Worm (Caenorhabditis elegans): ENCODE measurements around the gene C43F9.7.
A peak's percentile ranks its signal among the peaks of the same experiment; 100 is the strongest.

The C43F9.7 gene

DNA sequence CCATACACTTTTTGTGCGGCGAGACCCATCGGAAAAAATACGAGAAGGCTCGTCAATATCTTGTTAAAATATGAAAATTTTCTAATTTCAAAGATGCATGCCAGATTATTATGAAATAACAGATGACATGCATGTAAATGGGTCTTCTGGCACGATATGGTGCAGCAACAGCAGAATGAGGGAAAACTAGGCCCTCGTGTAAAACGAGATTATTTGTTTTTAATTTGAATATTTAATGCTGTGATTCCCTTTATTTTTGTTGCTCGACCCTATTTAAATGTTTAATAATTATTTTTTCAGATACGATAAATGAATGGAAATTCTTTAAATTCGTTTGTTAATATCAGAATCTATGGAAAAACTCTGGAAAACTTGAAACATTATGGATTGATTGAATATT is 31.9 kb downstream of the C43F9.7 start, which contains the start of gene him-8:
Gene him-8 (plus strand): TSS at position 301 of the 400 bp plus-strand sequence.
- TF ChIP-seq gei-8 (GFP tag; optimal IDR thresholded peaks at IDR 0.05): no peak
- TF ChIP-seq T26A8.4 (GFP tag; IDR thresholded peaks at IDR 0.05): no peak
- TF ChIP-seq daf-8 (GFP tag; IDR thresholded peaks at IDR 0.05): no peak
- no peak for TF ChIP-seq spr-1 (tag; optimal IDR thresholded peaks at IDR 0.05)
- TF ChIP-seq unc-62 (GFP tag; optimal IDR thresholded peaks at IDR 0.05 in 1 of 2): no peak
- TF ChIP-seq unc-62 (tag; optimal IDR thresholded peaks at IDR 0.05): no peak
- no peak for TF ChIP-seq nhr-48 (tag; optimal IDR thresholded peaks at IDR 0.05)
- TF ChIP-seq ZK546.5 (tag; optimal IDR thresholded peaks at IDR 0.05): no peak
- TF ChIP-seq nhr-25 (tag; optimal IDR thresholded peaks at IDR 0.05; ENCODE audit: borderline replicate concordance, insufficient read depth): no peak
- TF ChIP-seq F44E2.7 (GFP tag; IDR thresholded peaks at IDR 0.05): no peak
- no peak for TF ChIP-seq ceh-62 (tag; optimal IDR thresholded peaks at IDR 0.05)
- no peak for TF ChIP-seq lin-38 (GFP tag; IDR thresholded peaks at IDR 0.05)
- TF ChIP-seq dpl-1 (GFP tag; optimal IDR thresholded peaks at IDR 0.05): no peak
- TF ChIP-seq hlh-30 (tag; optimal IDR thresholded peaks at IDR 0.05; ENCODE audit: insufficient read depth): no peak

DNA sequence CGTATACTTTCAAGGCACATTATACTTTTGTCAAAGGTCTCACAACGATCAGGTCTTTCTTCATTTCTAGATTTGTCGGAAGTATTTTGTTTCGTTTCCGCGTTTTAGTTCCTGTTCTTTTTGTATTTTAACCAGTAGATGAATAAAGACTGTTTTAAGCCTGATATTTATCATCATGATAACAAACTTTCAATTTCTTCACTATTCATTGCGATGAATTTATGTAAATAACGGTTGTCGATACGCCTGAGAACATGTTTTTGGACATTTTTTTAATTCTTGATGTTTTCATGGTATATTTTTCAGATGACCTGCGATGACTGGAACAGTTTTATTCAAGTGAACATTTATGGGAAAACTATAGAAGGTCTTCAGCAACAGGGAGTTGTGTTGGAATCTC is 35.1 kb downstream of the C43F9.7 start, which contains the start of gene zim-3:
Gene zim-3 (plus strand): TSS at position 301 of the 400 bp plus-strand sequence.
- TF ChIP-seq nhr-11 (tag; optimal IDR thresholded peaks at IDR 0.05): no peak
- no peak for TF ChIP-seq nhr-28 (tag; optimal IDR thresholded peaks at IDR 0.05)
- no peak for TF ChIP-seq Y48G9A.11 (GFP tag; IDR thresholded peaks at IDR 0.05)
- no peak for TF ChIP-seq nhr-6 (tag; optimal IDR thresholded peaks at IDR 0.05)
- TF ChIP-seq egl-27 (tag; optimal IDR thresholded peaks at IDR 0.05): no peak
- TF ChIP-seq lin-29 (GFP tag; IDR thresholded peaks at IDR 0.05): no peak
- TF ChIP-seq cey-2 (tag; optimal IDR thresholded peaks at IDR 0.05; ENCODE audit: borderline replicate concordance, insufficient read depth): no peak
- no peak for TF ChIP-seq hlh-30 (tag; optimal IDR thresholded peaks at IDR 0.05; ENCODE audit: insufficient read depth)
- no peak for TF ChIP-seq dmd-9 (GFP tag; IDR thresholded peaks at IDR 0.05)
- no peak for TF ChIP-seq lim-7 (GFP tag; IDR thresholded peaks at IDR 0.05)
- TF ChIP-seq mdt-29 (GFP tag; IDR thresholded peaks at IDR 0.05): no peak
- no peak for TF ChIP-seq ama-1 (optimal IDR thresholded peaks at IDR 0.05)

ce11 chrIV:10554947-10555346 is 38.5 kb downstream of the C43F9.7 start, which contains the start of gene zim-2:
TSS of gene zim-2 (plus strand) at chrIV:10555247.
- TF ChIP-seq php-3 (GFP tag; IDR thresholded peaks at IDR 0.05) (no peak), hlh-11 (tag; optimal IDR thresholded peaks at IDR 0.05) (no peak), nhr-77 (tag; optimal IDR thresholded peaks at IDR 0.05) (no peak), unc-62 (GFP tag; optimal IDR thresholded peaks at IDR 0.05 in 1 of 2) (peak in 1 of 2 experiments; percentile 43), unc-62 (tag; optimal IDR thresholded peaks at IDR 0.05) (no peak), nhr-76 (tag; optimal IDR thresholded peaks at IDR 0.05) (no peak)

ce11 chrIV:10552993-10553392 is 40.5 kb downstream of the C43F9.7 start:
- TF ChIP-seq Y48G9A.11 (GFP tag; IDR thresholded peaks at IDR 0.05): peak; percentile 97

DNA sequence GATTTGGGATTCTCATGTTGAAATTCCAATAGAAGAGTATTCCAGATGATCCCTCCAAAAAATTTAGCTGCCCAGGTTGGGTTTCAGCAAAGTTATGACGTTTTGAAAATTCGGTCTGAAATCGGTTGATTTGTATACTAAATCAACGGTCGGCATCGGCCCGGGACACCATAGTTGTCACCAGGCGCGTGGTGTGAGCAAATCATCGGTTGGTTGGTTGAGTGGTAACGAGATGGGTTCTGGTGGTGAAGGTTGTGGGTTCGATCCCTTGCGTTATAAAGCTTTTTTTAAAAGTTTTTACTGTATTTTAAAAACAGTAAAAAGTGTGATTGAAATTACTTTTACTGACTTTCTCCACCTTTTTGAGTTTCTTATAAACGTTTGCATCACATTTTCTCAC is 44.9 kb downstream of the C43F9.7 start:
- TF ChIP-seq arid-1 (GFP tag; conservative IDR thresholded peaks at IDR 0.05) (0 out of 2 replicates have a peak, but pooled peaks have one; percentile 30), Y48G9A.11 (GFP tag; IDR thresholded peaks at IDR 0.05) (peak; percentile 62; the same call in 1 of the 2 replicates), lim-7 (GFP tag; IDR thresholded peaks at IDR 0.05) (peak; percentile 70; the same call in 1 of the 2 replicates), vab-7 (GFP tag; IDR thresholded peaks at IDR 0.05) (peak; percentile 66), dmd-8 (GFP tag; IDR thresholded peaks at IDR 0.05) (0 out of 2 replicates have a peak, but pooled peaks have one; percentile 52)
